Worm (Caenorhabditis elegans) whole organism, midembryonic: ENCODE measurements around the gene R12C12.9.

ENCODE experiments used
- cog-1 ChIP-seq: sonication (generic microtip); optimal IDR thresholded peaks from 2 replicates; lab custom pipeline; 2016; ENCODE audit warnings: missing genetic modification characterization, missing compliant biosample characterization
- flt-1 ChIP-seq: fragments of 200-800 bp; sonication (Bioruptor generic); IDR thresholded peaks from 2 replicates; pipeline ENCODE4 v1.3.6; 2022; ENCODE audit warnings: missing genetic modification characterization, missing compliant biosample characterization
- klf-2 ChIP-seq: fragments of 200-800 bp; sonication (Bioruptor generic); conservative IDR thresholded peaks from 2 replicates; pipeline ENCODE4 v1.3.6; 2022; ENCODE audit warnings: missing genetic modification reagents, missing genetic modification characterization, missing compliant biosample characterization
- med-1 ChIP-seq: sonication (generic microtip); optimal IDR thresholded peaks from 2 replicates; lab custom pipeline; 2017; ENCODE audit warnings: missing genetic modification characterization, mild to moderate bottlenecking, missing compliant biosample characterization, antibody characterized with exemption, missing genetic modification reagents; ENCODE audit not compliant: insufficient read depth
- ref-1 ChIP-seq: fragments of 200-800 bp; sonication (Bioruptor generic); conservative IDR thresholded peaks from 2 replicates; pipeline ENCODE4 v1.3.6; 2022; ENCODE audit warnings: missing genetic modification reagents, missing genetic modification characterization, missing compliant biosample characterization
- ztf-29 ChIP-seq: fragments of 200-800 bp; sonication (Bioruptor generic); IDR thresholded peaks from 2 replicates; pipeline ENCODE4 v1.3.6; 2022; ENCODE audit warnings: missing genetic modification reagents, missing genetic modification characterization, missing compliant biosample characterization

ce11 chrII:6043166-6043565 lies 18.4 kb upstream of the R12C12.9 start, which contains the start of gene R12C12.10:
- TF ChIP-seq flt-1 (GFP tag; lab: Robert Waterston, UW) (no peak), med-1 (GFP tag; lab: Kevin White, UChicago) (no peak), ztf-29 (GFP tag; lab: Robert Waterston, UW) (no peak), cog-1 (tag; lab: Kevin White, UChicago) (no peak), ref-1 (no peak), klf-2 (GFP tag; lab: Robert Waterston, UW) (no peak)
